Worm (Caenorhabditis elegans): ENCODE data around the gene prp-3.

prp-3 gene

ce11 chrIII:10427882-10428281, at the start of gene prp-3:
Gene prp-3 (minus strand): TSS chrIII:10427982.
- TF ChIP-seq dpl-1 (GFP tag; optimal IDR thresholded peaks at IDR 0.05): no peak
- TF ChIP-seq php-3 (GFP tag; IDR thresholded peaks at IDR 0.05): no peak
- no peak for TF ChIP-seq pqm-1 (tag; optimal IDR thresholded peaks at IDR 0.05)
- TF ChIP-seq ZK546.5 (tag; optimal IDR thresholded peaks at IDR 0.05): no peak
- TF ChIP-seq zfp-2 (tag; optimal IDR thresholded peaks at IDR 0.05): no peak
- TF ChIP-seq nhr-41 (GFP tag; IDR thresholded peaks at IDR 0.05): no peak
- no peak for TF ChIP-seq lin-39 (tag; optimal IDR thresholded peaks at IDR 0.05)

ce11 chrIII:10474945-10475344, 47.2 kb upstream of the prp-3 start, which contains the start of gene D2045.9:
Gene D2045.9 (plus strand): TSS chrIII:10475245.
- TF ChIP-seq Y48G9A.11 (GFP tag; IDR thresholded peaks at IDR 0.05) (no peak), skn-1 (tag; optimal IDR thresholded peaks at IDR 0.05) (no peak), ceh-62 (tag; optimal IDR thresholded peaks at IDR 0.05) (no peak), ceh-28 (tag; optimal IDR thresholded peaks at IDR 0.05) (no peak), nhr-102 (tag; optimal IDR thresholded peaks at IDR 0.05) (no peak), lin-38 (GFP tag; IDR thresholded peaks at IDR 0.05) (no peak), F37D6.2 (tag; optimal IDR thresholded peaks at IDR 0.05) (no peak), nhr-25 (tag; optimal IDR thresholded peaks at IDR 0.05; ENCODE audit: borderline replicate concordance, insufficient read depth) (no peak), dpl-1 (GFP tag; optimal IDR thresholded peaks at IDR 0.05) (no peak), D1046.2 (GFP tag; IDR thresholded peaks at IDR 0.05) (no peak), tra-1 (GFP tag; IDR thresholded peaks at IDR 0.05) (no peak), sdz-12 (GFP tag; optimal IDR thresholded peaks at IDR 0.05) (no peak), ztf-7 (tag; optimal IDR thresholded peaks at IDR 0.05) (no peak), egl-27 (tag; optimal IDR thresholded peaks at IDR 0.05) (no peak), ZK546.5 (tag; optimal IDR thresholded peaks at IDR 0.05) (no peak), unc-130 (GFP tag; optimal IDR thresholded peaks at IDR 0.05) (no peak), rbr-2 (tag; optimal IDR thresholded peaks at IDR 0.05) (no peak)

ce11 chrIII:10470927-10471326, 43.1 kb upstream of the prp-3 start, which contains the start of gene cul-1:
Gene cul-1 (plus strand): TSS chrIII:10471237.
- TF ChIP-seq F49E8.2 (tag; optimal IDR thresholded peaks at IDR 0.05; ENCODE audit: borderline replicate concordance) (no peak), unc-39 (tag; optimal IDR thresholded peaks at IDR 0.05) (no peak), zip-2 (tag; optimal IDR thresholded peaks at IDR 0.05) (no peak), lin-15B (tag; optimal IDR thresholded peaks at IDR 0.05) (no peak), gei-8 (GFP tag; optimal IDR thresholded peaks at IDR 0.05) (no peak), egl-27 (tag; optimal IDR thresholded peaks at IDR 0.05) (no peak), rbr-2 (tag; optimal IDR thresholded peaks at IDR 0.05) (no peak), ctbp-1 (GFP tag; IDR thresholded peaks at IDR 0.05) (no peak), dve-1 (tag; optimal IDR thresholded peaks at IDR 0.05; ENCODE audit: insufficient read depth) (peak; percentile 5), mep-1 (tag; optimal IDR thresholded peaks at IDR 0.05) (no peak), daf-19 (GFP tag; conservative IDR thresholded peaks at IDR 0.05) (no peak), daf-16 (GFP tag; optimal IDR thresholded peaks at IDR 0.05) (no peak), daf-16 (tag; optimal IDR thresholded peaks at IDR 0.05) (peak; percentile 11), ceh-62 (tag; optimal IDR thresholded peaks at IDR 0.05) (no peak), nhr-10 (tag; optimal IDR thresholded peaks at IDR 0.05) (no peak), hif-1 (tag; optimal IDR thresholded peaks at IDR 0.05) (no peak), lin-29 (GFP tag; IDR thresholded peaks at IDR 0.05) (no peak), ama-1 (optimal IDR thresholded peaks at IDR 0.05) (no peak), nhr-11 (tag; optimal IDR thresholded peaks at IDR 0.05) (no peak), lsy-2 (tag; optimal IDR thresholded peaks at IDR 0.05) (peak in 1 of 2 experiments; percentile 42), mes-2 (tag; optimal IDR thresholded peaks at IDR 0.05; ENCODE audit: poor library complexity, severe bottlenecking) (peak; percentile 23), ceh-44 (GFP tag; IDR thresholded peaks at IDR 0.05) (no peak), aha-1 (tag) (no peak), F37D6.2 (tag; optimal IDR thresholded peaks at IDR 0.05) (no peak), nhr-28 (tag; optimal IDR thresholded peaks at IDR 0.05) (peak; percentile 2), skn-1 (tag; optimal IDR thresholded peaks at IDR 0.05) (no peak), hlh-30 (tag; optimal IDR thresholded peaks at IDR 0.05; ENCODE audit: insufficient read depth) (peak; percentile 72), ceh-28 (tag; optimal IDR thresholded peaks at IDR 0.05) (no peak), ZK337.2 (GFP tag; IDR thresholded peaks at IDR 0.05) (no peak), lim-7 (GFP tag; IDR thresholded peaks at IDR 0.05) (no peak)

All from whole organism, L4 larva.